Fruit fly (Drosophila melanogaster) whole organism, prepupa: Measurements from ENCODE around the gene CG31381.
A peak's percentile ranks its signal among the peaks of the same experiment; 100 is the strongest.

Experiments
- CG15336 ChIP-seq: fragments of 200-800 bp; sonication (Bioruptor generic); IDR thresholded peaks from 2 replicates; pipeline ENCODE4 v1.3.6; 2022; ENCODE audit warnings: missing biosample characterization, missing genetic modification characterization
- CG16779 ChIP-seq: fragments of 200-800 bp; sonication (Bioruptor generic); optimal IDR thresholded peaks from 3 replicates; lab custom pipeline; 2017; ENCODE audit warnings: missing biosample characterization, mild to moderate bottlenecking, missing genetic modification characterization
- CG4318 ChIP-seq: fragments of 200-800 bp; sonication (Bioruptor generic); optimal IDR thresholded peaks from 3 replicates; lab custom pipeline; 2017; ENCODE audit warnings: missing biosample characterization, mild to moderate bottlenecking, missing genetic modification characterization
- fd59A ChIP-seq: fragments of 200-800 bp; sonication (Bioruptor generic); optimal IDR thresholded peaks from 2 replicates; lab custom pipeline; 2017; ENCODE audit warnings: missing biosample characterization, mild to moderate bottlenecking, missing genetic modification characterization, missing genetic modification reagents
- net ChIP-seq: fragments of 200-800 bp; sonication (Bioruptor generic); optimal IDR thresholded peaks from 3 replicates; lab custom pipeline; 2016; ENCODE audit warnings: missing biosample characterization, missing genetic modification characterization

dm6 chr3R:24905959-24906634 lies 29.3 kb downstream of the CG31381 start, which contains the start of gene CG13643:
- TF ChIP-seq fd59A (GFP tag; lab: Kevin White, UChicago), result no peak
- TF ChIP-seq CG15336, result peak; percentile 82
- peak; percentile 64 for TF ChIP-seq net
- peak; percentile 64 for TF ChIP-seq CG4318 (GFP tag; lab: Kevin White, UChicago)
- peak; percentile 17 for TF ChIP-seq CG16779
